Worm (Caenorhabditis elegans): ENCODE results near the gene unc-80.

The unc-80 gene

ce11 chrV:20875324-20875723 is 4.1 kb upstream of the unc-80 start:
- TF ChIP-seq egl-5 (tag; optimal IDR thresholded peaks at IDR 0.05) (no peak), nhr-67 (tag; optimal IDR thresholded peaks at IDR 0.05) (no peak), ceh-16 (tag; optimal IDR thresholded peaks at IDR 0.05) (no peak), ceh-9 (tag; optimal IDR thresholded peaks at IDR 0.05) (no peak), elt-3 (tag; optimal IDR thresholded peaks at IDR 0.05) (no peak)

ce11 chrV:20891871-20892270 is 12.5 kb downstream of the unc-80 start:
- TF ChIP-seq egl-27 (tag; optimal IDR thresholded peaks at IDR 0.05): no peak

DNA sequence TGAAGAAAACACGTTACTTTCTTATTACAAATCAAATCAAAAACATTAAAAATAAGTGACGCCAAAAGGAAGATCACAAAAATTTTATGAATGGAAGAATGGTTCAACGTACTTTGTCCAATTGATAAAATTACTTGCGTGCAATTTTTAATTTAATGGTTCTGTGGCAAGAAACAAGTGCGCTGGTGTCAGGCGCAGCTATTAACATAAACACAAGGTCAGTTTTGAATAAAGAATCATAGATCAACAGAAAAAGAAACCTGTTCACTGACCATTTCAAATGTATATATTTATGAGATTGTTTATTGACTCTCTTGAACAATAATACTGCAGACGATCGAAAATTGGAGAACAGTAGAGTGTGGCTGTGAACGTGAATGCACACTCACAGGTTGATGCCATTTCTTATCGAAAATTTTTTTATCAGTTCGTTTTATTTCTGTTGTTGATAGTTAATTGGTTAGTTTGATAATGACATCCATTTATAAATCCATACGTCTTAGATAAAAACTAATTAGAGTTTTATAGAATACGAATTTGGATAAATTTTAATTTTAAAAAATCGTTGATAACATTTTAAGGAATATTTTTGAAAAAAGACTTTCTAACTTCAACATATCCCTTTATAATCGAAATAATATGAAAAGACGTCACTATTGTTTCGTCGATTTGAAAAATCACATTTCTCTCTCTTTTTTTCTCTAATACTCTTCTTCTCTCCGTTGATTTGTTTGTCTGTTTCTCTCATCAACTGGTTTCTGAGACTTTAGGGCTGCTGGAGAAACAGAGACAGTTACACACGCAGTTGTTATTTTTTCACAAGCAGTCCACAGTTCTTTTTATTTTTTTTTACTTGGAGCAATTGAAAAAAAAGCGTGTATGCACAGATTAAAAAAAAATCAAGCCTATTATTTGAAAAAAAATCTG is 24.0 kb downstream of the unc-80 start, which contains the start of gene amx-3:
Gene amx-3, minus strand, starts transcription at position 548 of the 927 bp plus-strand sequence.
- TF ChIP-seq sea-2 (GFP tag; optimal IDR thresholded peaks at IDR 0.05): no peak
- no peak for TF ChIP-seq aly-2 (tag; optimal IDR thresholded peaks at IDR 0.05)
- TF ChIP-seq skn-1 (tag; optimal IDR thresholded peaks at IDR 0.05): no peak
- peak; percentile 25 for TF ChIP-seq nfya-1 (tag; optimal IDR thresholded peaks at IDR 0.05; ENCODE audit: insufficient read depth)
- TF ChIP-seq snpc-4 (tag; optimal IDR thresholded peaks at IDR 0.05): peak; percentile 33
- TF ChIP-seq nhr-12 (tag; optimal IDR thresholded peaks at IDR 0.05): no peak
- TF ChIP-seq egl-5 (tag; optimal IDR thresholded peaks at IDR 0.05): no peak
- no peak for TF ChIP-seq eor-1 (tag; optimal IDR thresholded peaks at IDR 0.05)
- no peak for TF ChIP-seq ztf-4 (tag; optimal IDR thresholded peaks at IDR 0.05)
- no peak for TF ChIP-seq ceh-28 (tag; optimal IDR thresholded peaks at IDR 0.05)
- no peak for TF ChIP-seq fos-1 (tag; optimal IDR thresholded peaks at IDR 0.05)
- TF ChIP-seq lin-15B (tag; optimal IDR thresholded peaks at IDR 0.05): no peak
- TF ChIP-seq daf-12 (tag; optimal IDR thresholded peaks at IDR 0.05): no peak
- no peak for TF ChIP-seq elt-1 (tag; optimal IDR thresholded peaks at IDR 0.05)
- TF ChIP-seq zag-1 (tag; optimal IDR thresholded peaks at IDR 0.05): no peak
- TF ChIP-seq nhr-67 (tag; optimal IDR thresholded peaks at IDR 0.05): no peak
- no peak for TF ChIP-seq R02D3.7 (tag; optimal IDR thresholded peaks at IDR 0.05)
- no peak for TF ChIP-seq ZK546.5 (tag; optimal IDR thresholded peaks at IDR 0.05)
- no peak for TF ChIP-seq ceh-82 (tag; optimal IDR thresholded peaks at IDR 0.05)
- TF ChIP-seq tbx-2 (tag; optimal IDR thresholded peaks at IDR 0.05): no peak
- peak; percentile 38 for TF ChIP-seq pha-4 (tag; optimal IDR thresholded peaks at IDR 0.05)
- no peak for TF ChIP-seq nhr-77 (tag; optimal IDR thresholded peaks at IDR 0.05)
- peak; percentile 27 for TF ChIP-seq nhr-25 (tag; optimal IDR thresholded peaks at IDR 0.05)
- no peak for TF ChIP-seq ztf-11 (tag; optimal IDR thresholded peaks at IDR 0.05)
- TF ChIP-seq nhr-23 (tag; optimal IDR thresholded peaks at IDR 0.05): peak; percentile 48
- no peak for TF ChIP-seq mml-1 (tag; optimal IDR thresholded peaks at IDR 0.05)
- TF ChIP-seq nhr-43 (tag; optimal IDR thresholded peaks at IDR 0.05; ENCODE audit: poor library complexity, severe bottlenecking): no peak
- no peak for TF ChIP-seq nhr-28 (tag; optimal IDR thresholded peaks at IDR 0.05)
- TF ChIP-seq nhr-76 (tag; optimal IDR thresholded peaks at IDR 0.05): no peak
- TF ChIP-seq pqm-1 (tag; optimal IDR thresholded peaks at IDR 0.05): peak; percentile 58
- no peak for TF ChIP-seq fkh-2 (tag; optimal IDR thresholded peaks at IDR 0.05)
- TF ChIP-seq lin-39 (tag; optimal IDR thresholded peaks at IDR 0.05): no peak
- no peak for TF ChIP-seq hmg-11 (tag; optimal IDR thresholded peaks at IDR 0.05)
- TF ChIP-seq elt-2 (tag; optimal IDR thresholded peaks at IDR 0.05): peak; percentile 89
- TF ChIP-seq ama-1 (optimal IDR thresholded peaks at IDR 0.05): no peak
- no peak for TF ChIP-seq jun-1 (tag; optimal IDR thresholded peaks at IDR 0.05)

DNA sequence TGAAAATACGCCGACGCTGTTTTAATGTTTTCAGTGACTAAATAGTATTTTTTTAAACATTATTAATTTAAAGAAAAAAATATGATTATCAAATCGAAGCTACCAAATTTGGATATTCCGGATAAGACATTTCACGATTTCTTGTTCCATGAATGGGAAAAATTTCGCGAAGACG is 24.6 kb downstream of the unc-80 start, which contains the start of gene acs-12:
Gene acs-12, plus strand, starts transcription at position 76 of the 175 bp plus-strand sequence.
- TF ChIP-seq zag-1 (tag; optimal IDR thresholded peaks at IDR 0.05) (no peak), elt-3 (tag; optimal IDR thresholded peaks at IDR 0.05) (no peak), eor-1 (tag; optimal IDR thresholded peaks at IDR 0.05) (no peak), nhr-237 (tag; optimal IDR thresholded peaks at IDR 0.05) (no peak), hmg-11 (tag; optimal IDR thresholded peaks at IDR 0.05) (no peak), pqm-1 (tag; optimal IDR thresholded peaks at IDR 0.05) (no peak), tbx-2 (tag; optimal IDR thresholded peaks at IDR 0.05) (no peak), sea-2 (GFP tag; optimal IDR thresholded peaks at IDR 0.05) (no peak), lin-39 (tag; optimal IDR thresholded peaks at IDR 0.05) (no peak), mdl-1 (tag; optimal IDR thresholded peaks at IDR 0.05) (no peak), elt-2 (tag; optimal IDR thresholded peaks at IDR 0.05) (no peak), pha-4 (tag; optimal IDR thresholded peaks at IDR 0.05) (no peak)

All from whole organism, L3 larva.